Fruit fly (Drosophila melanogaster) whole organism, wandering third instar larva: ENCODE measurements around the gene tal-AA.

Experiments
- CrebA ChIP-seq: fragments of 200-800 bp; sonication (Bioruptor generic); optimal IDR thresholded peaks from 2 replicates; lab custom pipeline; 2016; ENCODE audit warnings: missing biosample characterization, mild to moderate bottlenecking, missing genetic modification characterization, borderline replicate concordance
- Dif ChIP-seq: fragments of 200-275, 200-300 bp; sonication (Bioruptor generic); optimal IDR thresholded peaks from 2 replicates; lab custom pipeline; 2018; ENCODE audit warnings: missing biosample characterization, missing genetic modification characterization; ENCODE audit not compliant: partially characterized antibody
- HLH106 ChIP-seq: fragments of 200-800 bp; optimal IDR thresholded peaks from 3 replicates; lab custom pipeline; 2019; ENCODE audit warnings: missing biosample characterization, mild to moderate bottlenecking, missing genetic modification characterization, moderate library complexity
- Hnf4 ChIP-seq: fragments of 200-800 bp; sonication (Bioruptor generic); optimal IDR thresholded peaks from 2 replicates; lab custom pipeline; 2016; ENCODE audit warnings: missing biosample characterization, mild to moderate bottlenecking, missing genetic modification characterization
- Hr78 ChIP-seq: fragments of >200 bp; optimal IDR thresholded peaks from 2 replicates; lab custom pipeline; 2017; ENCODE audit warnings: missing biosample characterization, missing genetic modification characterization
- Jra ChIP-seq: sonication (Bioruptor generic); optimal IDR thresholded peaks from 2 replicates; lab custom pipeline; 2016; ENCODE audit warnings: missing biosample characterization, missing genetic modification characterization
- Myc ChIP-seq: fragments of >200 bp; optimal IDR thresholded peaks from 2 replicates; lab custom pipeline; 2017
- N ChIP-seq: fragments of >200 bp; optimal IDR thresholded peaks from 2 replicates; lab custom pipeline; 2018; ENCODE audit warnings: missing biosample characterization, missing external identifiers, missing genetic modification characterization
- OdsH ChIP-seq: fragments of 200-800 bp; sonication (Bioruptor generic); optimal IDR thresholded peaks from 2 replicates; lab custom pipeline; 2016; ENCODE audit warnings: missing biosample characterization, mild to moderate bottlenecking, missing genetic modification characterization
- Rel ChIP-seq, 2 experiments: fragments of 200-800 bp; sonication (Bioruptor generic) in 1 of 2; optimal IDR thresholded peaks; 2 replicates in 1 of 2; 3 replicates in 1 of 2; lab custom pipeline; 2016 to 2019; ENCODE audit warnings: mild to moderate bottlenecking in 2 of 2, missing biosample characterization in 2 of 2, missing genetic modification characterization in 2 of 2, moderate library complexity in 1 of 2
- Sp1 ChIP-seq: fragments of 200-800 bp; sonication (Bioruptor generic); optimal IDR thresholded peaks from 3 replicates; lab custom pipeline; 2019; ENCODE audit warnings: missing biosample characterization, mild to moderate bottlenecking, missing genetic modification characterization, moderate library complexity
- br ChIP-seq: fragments of 200-800 bp; sonication (Bioruptor generic); optimal IDR thresholded peaks from 2 replicates; lab custom pipeline; 2016; ENCODE audit warnings: missing biosample characterization, missing genetic modification characterization
- brk ChIP-seq: fragments of 200-800 bp; sonication (Bioruptor generic); optimal IDR thresholded peaks from 2 replicates; lab custom pipeline; 2016; ENCODE audit warnings: missing biosample characterization, mild to moderate bottlenecking, missing genetic modification characterization
- dmrt93B ChIP-seq: fragments of 200-800 bp; sonication (Bioruptor generic); optimal IDR thresholded peaks from 2 replicates; lab custom pipeline; 2018; ENCODE audit warnings: missing biosample characterization, mild to moderate bottlenecking, missing genetic modification characterization
- ey ChIP-seq: fragments of 200-800 bp; sonication (Bioruptor generic); optimal IDR thresholded peaks from 2 replicates; lab custom pipeline; 2016; ENCODE audit warnings: missing biosample characterization, missing genetic modification characterization
- foxo ChIP-seq, 2 experiments: fragments of 200-800 bp; sonication (Bioruptor generic); optimal IDR thresholded peaks; 2 replicates in 1 of 2; 3 replicates in 1 of 2; lab custom pipeline; 2016 to 2017; ENCODE audit warnings: missing biosample characterization in 2 of 2, missing genetic modification characterization in 2 of 2
- fru ChIP-seq: fragments of 200-800 bp; sonication (Bioruptor generic); optimal IDR thresholded peaks from 3 replicates; lab custom pipeline; 2016; ENCODE audit warnings: missing biosample characterization, mild to moderate bottlenecking, missing genetic modification characterization
- h ChIP-seq: fragments of 200-800 bp; sonication (Bioruptor generic); optimal IDR thresholded peaks from 3 replicates; lab custom pipeline; 2016; ENCODE audit warnings: missing biosample characterization, mild to moderate bottlenecking, missing genetic modification characterization
- jim ChIP-seq: fragments of 175-275, 200-325 bp; sonication (Bioruptor generic); optimal IDR thresholded peaks from 2 replicates; lab custom pipeline; 2016; ENCODE audit warnings: missing biosample characterization, mild to moderate bottlenecking, missing genetic modification characterization
- lola ChIP-seq: fragments of >200 bp; optimal IDR thresholded peaks from 2 replicates; lab custom pipeline; 2017; ENCODE audit warnings: missing biosample characterization, missing genetic modification characterization
- pan ChIP-seq: fragments of >200 bp; optimal IDR thresholded peaks from 2 replicates; lab custom pipeline; 2017
- psq ChIP-seq: fragments of 200-800 bp; sonication (Bioruptor generic); optimal IDR thresholded peaks from 3 replicates; lab custom pipeline; 2017; ENCODE audit warnings: missing biosample characterization, mild to moderate bottlenecking, missing genetic modification characterization, moderate library complexity
- rgr ChIP-seq: fragments of 200-800 bp; sonication (Bioruptor generic); optimal IDR thresholded peaks from 3 replicates; lab custom pipeline; 2016; ENCODE audit warnings: missing biosample characterization, mild to moderate bottlenecking, missing genetic modification characterization
- sage ChIP-seq: fragments of 200-800 bp; sonication (Bioruptor generic); optimal IDR thresholded peaks from 2 replicates; lab custom pipeline; 2016; ENCODE audit warnings: missing biosample characterization, mild to moderate bottlenecking, missing genetic modification characterization
- tai ChIP-seq: sonication (Bioruptor generic); optimal IDR thresholded peaks from 2 replicates; lab custom pipeline; 2016; ENCODE audit warnings: missing biosample characterization, missing genetic modification characterization
- woc ChIP-seq: sonication (Bioruptor generic); optimal IDR thresholded peaks from 2 replicates; lab custom pipeline; 2016; ENCODE audit warnings: missing biosample characterization, mild to moderate bottlenecking, missing genetic modification characterization

Gene tal-AA

DNA sequence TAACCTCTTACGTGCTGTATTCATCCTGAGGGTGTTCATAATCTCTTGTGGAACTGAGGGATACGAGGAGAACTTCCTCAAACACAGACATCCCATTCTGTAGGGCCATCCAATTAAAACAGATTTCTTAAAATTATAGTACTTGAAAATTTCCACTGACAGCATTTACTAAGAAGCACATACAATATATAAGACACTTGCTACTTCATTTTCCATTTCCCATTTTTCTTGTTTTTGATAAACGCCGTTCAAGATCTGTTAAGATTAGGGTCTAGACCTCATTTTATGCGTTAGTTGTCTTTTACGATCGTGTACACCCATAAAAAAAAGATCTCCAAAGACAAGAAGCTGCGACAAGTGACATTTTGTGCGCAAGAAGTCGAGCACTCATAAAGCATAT, 42.4 kb downstream of the tal-AA start, which contains the start of gene CG14362:
CG14362 (minus strand) TSS at position 101 of the 400 bp plus-strand sequence.
- no peak for TF ChIP-seq jim (GFP tag; lab: Kevin White, UChicago)
- no peak for TF ChIP-seq Myc (lab: Kevin White, UChicago)
- TF ChIP-seq woc (GFP tag; lab: Kevin White, UChicago) = no peak
- TF ChIP-seq, all 38 proteins: peak for 0

dm6 chr3R:13857339-13857738, 44.4 kb downstream of the tal-AA start:
- TF ChIP-seq Dif (GFP tag; lab: Kevin White, UChicago) (no peak), Hr78 (no peak), OdsH (GFP tag; lab: Kevin White, UChicago) (no peak), foxo (GFP tag; optimal IDR thresholded peaks at IDR 0.05; lab: Kevin White, UChicago) (peak in 1 of 2 experiments; percentile 12)

DNA sequence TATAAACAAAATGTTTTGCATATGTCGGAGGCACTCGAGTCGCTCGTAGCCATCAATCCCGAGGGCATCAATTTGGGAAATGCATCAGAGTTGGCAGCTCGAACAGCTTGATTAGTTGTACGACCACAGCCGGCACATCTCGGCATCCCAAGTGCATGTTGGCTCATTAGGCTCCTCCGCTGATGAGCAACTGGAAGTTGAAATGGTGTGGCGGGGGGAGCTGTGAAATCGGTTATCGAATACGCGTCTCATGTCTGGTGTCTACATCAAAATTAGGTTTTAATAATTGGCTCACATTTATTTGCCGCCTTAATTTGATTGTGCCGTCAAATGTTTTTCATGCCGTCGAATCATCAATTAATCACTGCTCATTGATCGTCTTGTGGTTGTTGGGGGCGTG, 46.3 kb downstream of the tal-AA start:
- TF ChIP-seq Rel (GFP tag; optimal IDR thresholded peaks at IDR 0.05; lab: Kevin White, UChicago) = no peak
- TF ChIP-seq Rel (tag; optimal IDR thresholded peaks at IDR 0.05; lab: Kevin White, UChicago) = no peak
- TF ChIP-seq lola (GFP tag; lab: Kevin White, UChicago) = no peak
- no peak for TF ChIP-seq tai (GFP tag; lab: Kevin White, UChicago)
- no peak for TF ChIP-seq foxo (GFP tag; optimal IDR thresholded peaks at IDR 0.05; lab: Kevin White, UChicago)
- no peak for TF ChIP-seq N (GFP tag; lab: Kevin White, UChicago)
- no peak for TF ChIP-seq fru (GFP tag; lab: Kevin White, UChicago)
- TF ChIP-seq Sp1 (GFP tag; lab: Kevin White, UChicago) = no peak
- TF ChIP-seq, all 38 proteins: peak for 0

DNA sequence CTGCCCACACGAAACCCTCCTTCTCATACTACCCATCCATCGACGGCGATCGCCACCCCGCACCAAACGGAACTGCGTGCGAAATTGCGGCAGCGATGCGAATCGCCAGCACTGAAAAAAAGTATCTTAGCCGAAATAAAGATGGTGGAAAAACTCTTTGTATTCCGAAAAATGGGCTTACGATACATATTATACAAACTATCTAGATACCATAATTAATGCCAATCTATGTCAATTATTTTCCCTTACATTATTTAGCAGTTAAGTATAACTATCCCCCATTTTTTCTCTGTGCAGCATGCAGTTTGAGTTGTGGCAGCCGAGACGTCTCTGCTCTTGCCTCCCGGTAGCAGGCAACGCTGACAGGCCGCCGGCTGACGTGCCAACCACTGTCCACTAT, 48.9 kb downstream of the tal-AA start:
- TF ChIP-seq woc (GFP tag; lab: Kevin White, UChicago) (peak; percentile 52), ey (peak; percentile 65), Hnf4 (GFP tag; lab: Kevin White, UChicago) (peak; percentile 34), CrebA (no peak), pan (no peak), OdsH (GFP tag; lab: Kevin White, UChicago) (peak; percentile 56), brk (no peak), Jra (GFP tag; lab: Kevin White, UChicago) (no peak), rgr (peak; percentile 51), N (GFP tag; lab: Kevin White, UChicago) (no peak), dmrt93B (GFP tag; lab: Kevin White, UChicago) (peak; percentile 5), psq (GFP tag; lab: Kevin White, UChicago) (peak; percentile 40), Sp1 (GFP tag; lab: Kevin White, UChicago) (peak; percentile 52), fru (GFP tag; lab: Kevin White, UChicago) (peak; percentile 54), br (GFP tag; lab: Kevin White, UChicago) (peak; percentile 55), h (peak; percentile 71), foxo (GFP tag; optimal IDR thresholded peaks at IDR 0.05; lab: Kevin White, UChicago) (peak in 1 of 2 experiments; percentile 70), HLH106 (tag; lab: Kevin White, UChicago) (peak; percentile 36), sage (GFP tag; lab: Kevin White, UChicago) (no peak), tai (GFP tag; lab: Kevin White, UChicago) (peak; percentile 32)
- TF ChIP-seq, all 38 proteins: peak for 14
